Worm (Caenorhabditis elegans) whole organism, L4/young adult: ENCODE results near the gene C35D10.3.

Source experiments
- W03F9.2 ChIP-seq: fragments of 150-350 bp; optimal IDR thresholded peaks from 2 replicates; lab custom pipeline; 2014; ENCODE audit warnings: missing biosample characterization, missing genetic modification characterization
- dao-5 ChIP-seq: sonication (generic microtip); optimal IDR thresholded peaks from 2 replicates; lab custom pipeline; 2016; ENCODE audit warnings: missing genotype, missing genetic modification characterization, moderate library complexity, missing compliant biosample characterization
- him-1 ChIP-seq: sonication (generic microtip); optimal IDR thresholded peaks from 2 replicates; lab custom pipeline; 2016; ENCODE audit warnings: missing genotype, missing genetic modification reagents, missing genetic modification characterization, missing compliant biosample characterization

The C35D10.3 gene

DNA sequence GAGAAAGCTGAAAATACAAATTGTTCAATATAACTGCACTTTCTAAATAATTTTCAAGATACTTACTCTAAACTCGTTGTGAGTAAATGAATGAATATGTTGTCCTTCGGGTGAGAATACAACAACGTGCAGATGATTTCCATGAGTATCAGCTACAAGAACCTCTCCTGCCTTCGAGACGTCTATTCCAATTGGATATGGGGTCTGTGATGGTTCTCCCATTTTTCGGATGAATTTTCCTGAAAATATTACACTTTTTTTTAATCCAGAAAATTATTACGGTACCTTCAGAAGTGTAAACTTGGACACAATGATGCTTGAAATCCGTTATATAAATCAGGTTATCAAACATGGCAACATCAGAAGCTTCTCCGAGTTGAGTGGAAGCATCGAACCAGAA is 26.6 kb downstream of the C35D10.3 start:
- no peak for TF ChIP-seq W03F9.2
- no peak for TF ChIP-seq him-1 (tag; lab: Kevin White, UChicago)
- no peak for TF ChIP-seq dao-5 (tag; lab: Kevin White, UChicago)

DNA sequence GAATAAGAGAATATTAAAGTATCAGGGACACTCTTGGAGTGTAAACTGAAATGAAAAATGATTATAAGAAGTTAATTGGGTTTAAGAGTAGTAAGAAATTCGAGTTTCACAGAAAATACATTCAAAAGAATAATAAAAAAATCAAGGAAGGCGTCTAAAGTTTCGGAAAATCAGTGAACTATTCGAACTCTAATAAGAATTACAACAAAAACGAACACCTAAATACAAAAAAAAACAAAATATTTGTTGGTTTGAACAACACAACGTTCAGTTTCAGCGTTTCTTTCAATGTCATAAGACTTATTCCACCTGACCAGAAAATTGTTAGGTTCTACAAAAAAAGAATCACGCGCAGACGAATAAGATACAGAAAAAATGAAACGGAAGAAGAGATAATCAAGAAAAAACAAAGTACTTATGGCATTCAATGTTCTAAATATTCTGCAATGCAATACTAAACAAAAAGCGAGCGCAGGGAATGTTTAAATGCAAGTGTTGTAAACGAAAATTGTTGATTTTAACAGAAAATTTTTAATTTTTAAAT is 30.4 kb downstream of the C35D10.3 start, which contains the start of gene nhl-2:
nhl-2 (minus strand) TSS at position 51 of the 544 bp plus-strand sequence.
- TF ChIP-seq W03F9.2 (no peak), him-1 (tag; lab: Kevin White, UChicago) (no peak), dao-5 (tag; lab: Kevin White, UChicago) (no peak)

DNA sequence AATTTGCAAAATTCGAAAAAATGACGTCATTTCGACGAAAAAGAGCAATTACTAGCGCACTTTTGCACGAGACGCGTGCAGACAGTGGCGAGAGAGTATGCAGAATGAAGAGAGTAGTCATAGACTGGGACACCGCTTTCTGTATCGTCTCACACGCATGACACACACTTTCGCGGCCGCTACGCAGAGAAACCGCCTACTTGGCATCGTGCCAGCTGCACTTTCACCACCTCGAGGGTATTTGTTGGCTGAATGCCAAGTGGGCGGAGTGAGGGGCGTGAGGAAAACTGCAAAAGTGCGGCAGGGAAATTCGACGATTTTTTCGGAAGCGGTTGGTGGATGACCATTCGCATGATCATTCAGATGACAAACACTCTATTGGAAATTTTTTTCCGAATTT is 31.0 kb downstream of the C35D10.3 start:
- TF ChIP-seq dao-5 (tag; lab: Kevin White, UChicago) (no peak), him-1 (tag; lab: Kevin White, UChicago) (peak; percentile 98), W03F9.2 (peak; percentile 95)

DNA sequence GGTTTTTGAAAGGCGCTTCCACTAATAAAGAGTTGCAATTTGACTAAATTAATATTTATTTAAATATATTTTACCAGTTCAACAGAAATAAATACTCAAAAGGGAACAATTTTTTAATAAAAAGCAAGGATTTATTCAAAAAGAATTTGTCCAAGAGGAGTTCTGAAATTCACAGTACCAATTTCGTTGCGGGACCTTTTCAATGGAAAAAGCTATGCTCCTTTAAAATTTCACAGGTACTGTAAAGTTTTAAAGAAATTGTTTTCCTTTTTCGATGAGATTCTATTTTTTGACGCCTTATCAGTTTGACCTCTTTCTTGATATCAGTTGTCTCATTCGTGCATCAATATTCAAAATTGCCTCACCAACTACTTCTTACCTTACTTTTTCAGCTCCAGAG is 31.5 kb downstream of the C35D10.3 start, which contains the start of gene tag-340:
tag-340 (plus strand) TSS at position 249 of the 400 bp plus-strand sequence.
- TF ChIP-seq W03F9.2 (no peak), him-1 (tag; lab: Kevin White, UChicago) (no peak), dao-5 (tag; lab: Kevin White, UChicago) (no peak)

DNA sequence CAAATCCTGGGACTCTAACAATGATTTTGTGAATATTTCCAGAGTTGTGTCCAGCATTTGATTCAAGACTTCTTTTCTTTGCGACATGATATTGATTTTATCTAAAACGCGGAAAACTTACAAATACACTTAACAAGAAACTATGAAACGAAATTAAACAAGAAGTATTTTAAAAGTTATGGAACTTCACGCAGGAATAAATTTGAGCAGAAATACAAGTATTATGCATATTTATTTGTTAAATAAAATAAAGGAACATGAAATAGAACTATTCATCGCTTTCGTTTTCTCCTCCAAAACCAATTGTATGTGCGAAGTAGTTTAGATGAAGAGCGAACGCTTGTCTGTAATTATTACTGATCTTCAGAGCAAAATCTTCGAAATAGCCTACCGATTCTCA is 35.1 kb downstream of the C35D10.3 start, which contains the start of gene kbp-2:
kbp-2 (minus strand) TSS at position 101 of the 400 bp plus-strand sequence.
- TF ChIP-seq dao-5 (tag; lab: Kevin White, UChicago), result no peak
- no peak for TF ChIP-seq him-1 (tag; lab: Kevin White, UChicago)
- no peak for TF ChIP-seq W03F9.2

DNA sequence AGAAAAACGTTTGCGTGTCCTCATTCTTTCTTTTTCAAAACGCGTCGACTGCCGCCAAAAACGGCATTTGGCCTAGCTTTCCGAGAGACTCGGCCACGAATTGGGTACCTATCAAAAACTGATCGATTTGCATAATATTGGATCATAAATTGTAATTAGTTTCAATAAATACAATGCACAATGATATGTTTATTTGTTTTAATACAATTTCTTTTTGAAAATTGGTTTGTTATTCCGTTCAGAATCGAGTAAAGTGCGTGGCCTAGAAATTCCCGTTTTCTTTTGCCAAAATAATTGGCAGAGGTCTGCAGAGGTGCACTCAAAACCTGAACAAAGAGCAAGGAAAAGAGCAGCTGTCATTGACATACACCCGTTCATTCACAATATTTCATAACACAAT is 36.7 kb downstream of the C35D10.3 start, which contains the start of gene F26F4.8:
F26F4.8 (minus strand) TSS at position 69 of the 400 bp plus-strand sequence.
- TF ChIP-seq dao-5 (tag; lab: Kevin White, UChicago), result no peak
- TF ChIP-seq him-1 (tag; lab: Kevin White, UChicago), result no peak
- no peak for TF ChIP-seq W03F9.2

DNA sequence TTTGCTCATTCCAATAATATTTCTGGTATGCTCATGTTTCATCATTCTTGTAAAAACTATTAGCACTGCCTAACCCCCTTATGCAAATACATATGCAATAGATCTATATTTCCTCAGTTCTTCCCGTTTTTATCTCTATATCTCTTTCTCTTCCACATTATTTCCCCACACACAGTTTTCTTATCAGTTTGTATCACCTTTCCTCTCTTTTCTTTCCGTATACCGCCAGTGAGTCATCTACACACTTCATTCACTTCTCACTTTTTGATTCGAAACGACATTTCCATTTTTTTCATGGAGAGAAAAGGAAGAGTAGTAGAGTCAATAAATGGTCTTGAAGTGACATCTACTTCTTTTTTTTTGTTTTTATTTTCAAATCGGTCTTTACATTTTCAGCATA is 37.6 kb downstream of the C35D10.3 start:
- TF ChIP-seq him-1 (tag; lab: Kevin White, UChicago) (no peak), dao-5 (tag; lab: Kevin White, UChicago) (no peak), W03F9.2 (no peak)

DNA sequence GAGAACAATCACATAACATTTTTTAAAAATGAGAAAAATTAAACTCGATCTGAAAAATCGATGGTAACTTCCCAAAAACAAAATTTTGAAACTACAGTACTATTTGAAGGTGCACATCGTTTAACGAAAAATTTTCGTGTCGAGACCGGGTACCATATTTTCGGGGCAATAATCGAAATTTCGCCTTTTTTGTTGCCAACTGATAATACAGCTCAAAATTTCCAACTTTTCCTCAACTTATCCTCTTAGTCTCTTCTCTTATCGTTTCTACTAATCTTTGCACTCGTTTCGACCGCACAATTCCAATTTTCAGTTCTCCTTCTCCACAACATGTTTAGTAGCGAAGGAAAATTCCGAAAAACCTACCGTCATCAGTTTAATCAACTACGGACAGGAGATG is 38.2 kb downstream of the C35D10.3 start, which contains the start of gene rom-1:
rom-1 (plus strand) TSS at position 301 of the 400 bp plus-strand sequence.
- no peak for TF ChIP-seq dao-5 (tag; lab: Kevin White, UChicago)
- no peak for TF ChIP-seq him-1 (tag; lab: Kevin White, UChicago)
- TF ChIP-seq W03F9.2, result no peak

DNA sequence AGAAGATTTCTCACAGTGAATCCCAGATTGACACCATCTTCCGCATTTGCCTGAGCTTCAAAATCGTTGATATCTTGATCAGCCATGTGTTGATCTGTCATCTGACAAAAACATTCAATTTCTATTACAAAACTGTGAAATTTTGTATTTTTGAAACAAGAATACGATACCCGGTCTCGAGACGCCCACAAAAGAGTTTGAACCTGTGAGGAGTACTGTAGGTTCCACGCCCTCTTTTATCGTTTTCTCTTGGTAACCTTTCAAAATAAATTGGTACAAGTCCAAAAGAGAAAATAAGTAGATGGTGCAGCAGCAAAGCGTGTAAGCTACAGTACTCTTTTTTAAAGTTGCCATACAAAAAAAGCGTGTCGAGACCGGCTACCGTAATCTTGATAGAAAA is 41.2 kb downstream of the C35D10.3 start, which contains the start of gene F26F4.12:
F26F4.12 (minus strand) TSS at position 101 of the 400 bp plus-strand sequence.
- no peak for TF ChIP-seq W03F9.2
- no peak for TF ChIP-seq him-1 (tag; lab: Kevin White, UChicago)
- no peak for TF ChIP-seq dao-5 (tag; lab: Kevin White, UChicago)

DNA sequence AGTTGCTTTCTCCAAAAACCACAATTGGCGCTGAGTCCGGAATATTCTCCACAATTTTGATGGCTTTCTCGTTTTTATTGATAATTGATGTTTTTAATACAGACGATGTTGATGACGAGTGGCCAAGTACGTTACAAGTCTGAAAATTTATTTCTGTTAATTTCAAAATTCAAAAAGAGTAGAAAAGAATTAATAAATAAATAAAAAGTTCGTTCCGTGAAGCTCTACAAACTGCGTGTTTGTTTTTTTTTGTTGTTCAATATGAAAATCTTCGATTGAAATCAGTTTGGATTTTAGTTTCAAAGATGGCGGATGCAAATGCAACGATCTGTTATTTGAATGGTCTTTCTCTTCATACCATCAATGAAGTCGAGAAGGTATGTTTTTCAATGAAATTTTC is 42.2 kb downstream of the C35D10.3 start, which contains the start of gene F26F4.2:
F26F4.2 (plus strand) TSS at position 301 of the 400 bp plus-strand sequence.
- TF ChIP-seq him-1 (tag; lab: Kevin White, UChicago) (no peak), dao-5 (tag; lab: Kevin White, UChicago) (no peak), W03F9.2 (no peak)

DNA sequence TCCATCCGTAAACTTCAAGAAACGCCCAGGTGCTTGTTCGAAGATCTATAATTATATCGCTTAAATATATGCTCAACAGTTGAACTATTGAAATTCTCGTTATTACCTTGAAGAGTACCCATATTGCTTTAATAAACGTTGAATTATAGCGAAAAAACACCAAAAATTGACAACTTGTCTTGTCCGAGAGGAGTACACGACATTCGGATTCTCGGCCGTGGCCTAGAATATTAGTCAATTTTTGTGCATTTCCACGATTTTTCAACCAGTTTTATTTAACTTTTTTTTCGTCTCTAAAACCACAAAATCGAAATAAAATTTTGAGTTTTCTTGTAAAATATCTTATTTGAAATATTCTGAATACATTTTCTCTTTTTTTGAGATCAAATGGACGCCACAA is 43.6 kb downstream of the C35D10.3 start, which contains the start of the genes F26F4.9 and cee-1:
F26F4.9 (minus strand) TSS at position 205 of the 400 bp plus-strand sequence.
cee-1 (plus strand) TSS at position 383 of the 400 bp plus-strand sequence.
- TF ChIP-seq dao-5 (tag; lab: Kevin White, UChicago) (no peak), him-1 (tag; lab: Kevin White, UChicago) (no peak), W03F9.2 (peak; percentile 52)

DNA sequence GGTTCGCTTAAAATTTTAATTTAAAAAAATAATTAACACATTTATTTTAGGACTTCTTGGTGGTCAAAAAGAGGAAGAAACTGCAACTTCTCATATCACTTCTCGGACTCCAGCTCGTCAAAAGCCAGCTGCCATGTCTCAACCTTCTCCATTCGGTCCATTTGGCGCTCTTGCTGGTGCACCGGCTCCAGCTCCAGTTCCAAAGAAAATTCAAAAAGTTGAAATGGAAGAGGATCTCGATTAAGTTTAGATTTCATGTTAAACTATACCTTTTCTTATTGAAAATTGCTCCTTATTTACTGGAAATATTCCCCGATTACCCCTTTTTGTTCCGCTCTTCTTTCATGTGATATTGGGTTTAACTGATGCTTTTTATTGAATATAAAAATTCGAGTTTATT is 45.0 kb downstream of the C35D10.3 start:
- TF ChIP-seq him-1 (tag; lab: Kevin White, UChicago), result no peak
- TF ChIP-seq dao-5 (tag; lab: Kevin White, UChicago), result no peak
- no peak for TF ChIP-seq W03F9.2

DNA sequence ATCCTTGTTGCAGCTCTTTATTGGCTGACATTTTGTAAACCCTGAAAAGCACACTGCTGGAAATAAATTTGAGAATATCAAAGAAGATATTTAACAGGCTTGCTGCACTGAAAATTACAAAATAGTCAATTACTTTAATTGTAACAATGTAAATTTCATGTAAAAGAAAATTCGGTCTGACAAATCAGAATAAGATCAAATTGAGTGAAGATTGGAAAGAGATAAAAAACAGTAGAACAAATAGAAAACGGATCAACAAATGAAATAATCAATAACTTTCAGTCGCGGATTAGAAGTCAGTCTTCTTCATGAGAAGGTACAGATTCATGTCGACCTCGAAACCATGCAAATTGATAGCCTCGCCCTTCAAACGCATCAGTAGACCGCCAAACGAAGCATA is 48.4 kb downstream of the C35D10.3 start, which contains the start of gene rars-1:
rars-1 (minus strand) TSS at position 101 of the 400 bp plus-strand sequence.
- TF ChIP-seq W03F9.2 (no peak), dao-5 (tag; lab: Kevin White, UChicago) (no peak), him-1 (tag; lab: Kevin White, UChicago) (no peak)

DNA sequence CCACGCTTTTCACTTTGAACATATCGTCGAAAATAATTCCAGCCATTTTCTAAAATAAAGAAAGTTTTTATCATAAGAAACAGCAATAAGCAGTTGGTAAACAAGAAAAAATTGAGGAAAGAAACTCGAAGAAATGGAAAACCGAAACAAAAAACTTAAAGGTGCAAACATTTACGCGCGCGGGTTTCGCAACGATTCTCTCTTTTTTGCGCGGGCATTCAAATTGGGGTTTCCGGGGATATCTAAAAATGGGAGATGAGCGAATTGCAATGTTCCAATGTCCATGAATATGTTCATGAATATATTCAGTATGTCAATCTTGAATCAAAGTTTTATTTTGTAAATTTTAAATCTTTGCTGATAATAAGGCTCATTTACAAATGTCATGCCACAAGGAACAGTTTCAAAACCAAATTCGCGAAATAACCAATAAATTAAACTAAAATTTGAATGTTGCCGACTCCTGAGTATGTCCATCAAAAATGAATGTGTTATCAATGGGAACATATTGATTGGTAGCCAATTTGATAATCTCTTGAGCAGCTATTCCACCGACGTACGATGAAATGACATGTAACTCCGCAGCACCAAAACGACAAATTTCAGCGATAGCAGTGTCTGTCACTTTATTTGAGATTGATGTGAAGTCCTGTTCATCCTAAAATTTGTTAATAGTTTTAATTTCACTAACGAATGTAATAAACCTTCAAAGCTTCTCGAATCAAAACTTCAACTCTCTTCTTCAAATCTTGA is 49.4 kb downstream of the C35D10.3 start, which contains the start of gene rpb-8:
rpb-8 (minus strand) TSS at position 49 of the 753 bp plus-strand sequence.
- TF ChIP-seq W03F9.2 (peak; percentile 60), dao-5 (tag; lab: Kevin White, UChicago) (no peak)
